Fruit fly (Drosophila melanogaster) Kc167 (cell line): Measurements from ENCODE around the gene CG4701.

ENCODE experiments used
- Myc ChIP-seq: fragments of >200 bp; optimal IDR thresholded peaks from 2 replicates; lab custom pipeline; 2017; ENCODE audit warnings: missing external identifiers
- Sin3A ChIP-seq: fragments of >200 bp; optimal IDR thresholded peaks from 2 replicates; lab custom pipeline; 2018; ENCODE audit warnings: missing external identifiers
- h ChIP-seq: fragments of >200 bp; optimal IDR thresholded peaks from 3 replicates; lab custom pipeline; 2018; ENCODE audit warnings: missing external identifiers
- insv ChIP-seq: fragments of >200 bp; optimal IDR thresholded peaks from 3 replicates; lab custom pipeline; 2018; ENCODE audit warnings: missing external identifiers
- psq ChIP-seq: fragments of >200 bp; optimal IDR thresholded peaks from 2 replicates; lab custom pipeline; 2017; ENCODE audit warnings: missing external identifiers
- ttk ChIP-seq: sonication (Bioruptor generic); optimal IDR thresholded peaks from 2 replicates; lab custom pipeline; 2017; ENCODE audit warnings: missing external identifiers

DNA sequence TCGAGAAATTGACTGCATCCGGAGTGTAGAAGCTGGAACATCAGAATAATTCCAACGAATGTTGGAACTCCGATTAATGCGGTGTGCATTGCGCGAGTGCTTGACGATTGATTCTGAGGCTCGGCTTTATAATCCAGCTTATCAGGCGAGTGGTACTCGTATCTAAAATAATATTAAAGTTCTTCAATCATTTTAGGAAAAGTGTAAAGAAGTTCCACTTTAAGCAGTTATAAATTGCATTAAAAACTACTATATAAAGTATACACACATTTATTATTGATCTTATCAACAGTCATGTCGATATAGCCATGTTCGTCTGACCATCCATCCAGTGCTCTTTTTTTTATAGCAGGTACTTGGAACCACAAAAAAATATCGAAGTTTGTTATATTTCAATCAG, 18.8 kb downstream of the CG4701 start, which contains the start of gene CG18636:
- TF ChIP-seq Myc (lab: Kevin White, UChicago) (no peak), ttk (lab: Kevin White, UChicago) (no peak), psq (lab: Kevin White, UChicago) (no peak), insv (lab: Kevin White, UChicago) (no peak), h (lab: Kevin White, UChicago) (no peak), Sin3A (lab: Kevin White, UChicago) (no peak)
